Fruit fly (Drosophila melanogaster) whole organism, embryonic: ENCODE measurements around the gene CG8814.

Source experiments
- Atf-2 ChIP-seq: fragments of 200-800 bp; sonication (Bioruptor generic); optimal IDR thresholded peaks from 2 replicates; lab custom pipeline; 2016; ENCODE audit warnings: missing biosample characterization, missing genetic modification characterization
- CG10959 ChIP-seq: fragments of 200-800 bp; sonication (Bioruptor generic); IDR thresholded peaks from 2 replicates; pipeline ENCODE4 v1.3.6; 2022; ENCODE audit warnings: missing biosample characterization, missing genetic modification characterization
- CG11093 ChIP-seq: fragments of 200-800 bp; sonication (Bioruptor generic); IDR thresholded peaks from 3 replicates; pipeline ENCODE4 v1.3.6; 2022; ENCODE audit warnings: missing biosample characterization, missing genetic modification characterization
- CG11456 ChIP-seq: fragments of 200-800 bp; sonication (Bioruptor generic); IDR thresholded peaks from 3 replicates; pipeline ENCODE4 v1.3.6; 2022; ENCODE audit warnings: missing biosample characterization, missing genetic modification characterization
- CG12391 ChIP-seq: fragments of 200-800 bp; sonication (Bioruptor generic); optimal IDR thresholded peaks from 3 replicates; lab custom pipeline; 2018; ENCODE audit warnings: missing biosample characterization, mild to moderate bottlenecking, missing genetic modification characterization, moderate library complexity
- CG12744 ChIP-seq: fragments of 200-800 bp; sonication (Bioruptor generic); optimal IDR thresholded peaks from 2 replicates; lab custom pipeline; 2016; ENCODE audit warnings: missing biosample characterization, missing genetic modification characterization
- CG13424 ChIP-seq: fragments of 200-800 bp; sonication (Bioruptor generic); optimal IDR thresholded peaks from 2 replicates; lab custom pipeline; 2019; ENCODE audit warnings: missing biosample characterization, mild to moderate bottlenecking, missing genetic modification characterization, moderate library complexity
- CG14710 ChIP-seq: fragments of 200-800 bp; sonication (Bioruptor generic); optimal IDR thresholded peaks from 3 replicates; lab custom pipeline; 2019; ENCODE audit warnings: missing biosample characterization, mild to moderate bottlenecking, missing genetic modification characterization, moderate library complexity
- CG16779 ChIP-seq: fragments of 200-800 bp; sonication (Bioruptor generic); IDR thresholded peaks from 2 replicates; pipeline ENCODE4 v1.3.6; 2022; ENCODE audit warnings: missing biosample characterization, missing genetic modification characterization
- CG17328 ChIP-seq: fragments of 200-800 bp; sonication (Bioruptor generic); IDR thresholded peaks from 2 replicates; pipeline ENCODE4 v1.3.6; 2022; ENCODE audit warnings: missing biosample characterization, missing genetic modification characterization
- CG1832 ChIP-seq: fragments of 200-800 bp; sonication (Bioruptor generic); optimal IDR thresholded peaks from 2 replicates; lab custom pipeline; 2017; ENCODE audit warnings: missing biosample characterization, mild to moderate bottlenecking, missing genetic modification characterization, inconsistent platforms
- CG18476 ChIP-seq: fragments of 200-800 bp; sonication (Bioruptor generic); optimal IDR thresholded peaks from 2 replicates; lab custom pipeline; 2016; ENCODE audit warnings: missing biosample characterization, mild to moderate bottlenecking, missing genetic modification characterization
- CG2120 ChIP-seq: fragments of 200-800 bp; sonication (Bioruptor generic); optimal IDR thresholded peaks from 3 replicates; lab custom pipeline; 2016; ENCODE audit warnings: missing biosample characterization, missing genetic modification characterization
- CG34422 ChIP-seq: fragments of 200-800 bp; sonication (Bioruptor generic); IDR thresholded peaks from 3 replicates; pipeline ENCODE4 v1.3.6; 2022; ENCODE audit warnings: missing biosample characterization, missing genetic modification characterization
- CG3838 ChIP-seq: fragments of 200-800 bp; sonication (Bioruptor generic); optimal IDR thresholded peaks from 3 replicates; lab custom pipeline; 2016; ENCODE audit warnings: missing biosample characterization, missing genetic modification characterization
- CG4820 ChIP-seq: fragments of 200-800 bp; sonication (Bioruptor generic); optimal IDR thresholded peaks from 3 replicates; lab custom pipeline; 2016; ENCODE audit warnings: missing biosample characterization, missing genetic modification characterization
- CG5245 ChIP-seq: fragments of 200-800 bp; sonication (Bioruptor generic); optimal IDR thresholded peaks from 3 replicates; lab custom pipeline; 2016; ENCODE audit warnings: missing biosample characterization, missing genetic modification characterization
- CG6175 ChIP-seq: fragments of 200-800 bp; sonication (Bioruptor generic); IDR thresholded peaks from 3 replicates; pipeline ENCODE4 v1.3.6; 2022; ENCODE audit warnings: missing biosample characterization, missing genetic modification characterization
- CG6272 ChIP-seq: fragments of 200-800 bp; sonication (Bioruptor generic); IDR thresholded peaks from 2 replicates; pipeline ENCODE4 v1.3.6; 2022; ENCODE audit warnings: missing biosample characterization, missing genetic modification characterization
- CG7987 ChIP-seq: fragments of 200-800 bp; sonication (Bioruptor generic); optimal IDR thresholded peaks from 2 replicates; lab custom pipeline; 2018; ENCODE audit warnings: missing biosample characterization, mild to moderate bottlenecking, missing genetic modification characterization, moderate library complexity
- CG8281 ChIP-seq: fragments of 200-800 bp; sonication (Bioruptor generic); optimal IDR thresholded peaks from 2 replicates; lab custom pipeline; 2018; ENCODE audit warnings: missing biosample characterization, mild to moderate bottlenecking, missing genetic modification characterization, moderate library complexity
- CG8765 ChIP-seq: fragments of 200-800 bp; sonication (Bioruptor generic); IDR thresholded peaks from 2 replicates; pipeline ENCODE4 v1.3.6; 2022; ENCODE audit warnings: missing biosample characterization, missing genetic modification characterization
- CG9215 ChIP-seq: fragments of 200-800 bp; sonication (Bioruptor generic); IDR thresholded peaks from 2 replicates; pipeline ENCODE4 v1.3.6; 2022; ENCODE audit warnings: missing biosample characterization, missing genetic modification characterization
- CG9437 ChIP-seq: fragments of 200-800 bp; sonication (Bioruptor generic); optimal IDR thresholded peaks from 2 replicates; lab custom pipeline; 2018; ENCODE audit warnings: missing biosample characterization, mild to moderate bottlenecking, missing genetic modification characterization
- CG9609 ChIP-seq: fragments of 200-800 bp; sonication (Bioruptor generic); optimal IDR thresholded peaks from 3 replicates; lab custom pipeline; 2016; ENCODE audit warnings: missing biosample characterization, missing genetic modification characterization
- CG9727 ChIP-seq: fragments of 200-800 bp; sonication (Bioruptor generic); optimal IDR thresholded peaks from 3 replicates; lab custom pipeline; 2017; ENCODE audit warnings: missing biosample characterization, mild to moderate bottlenecking, missing genetic modification characterization
- CHES-1-like ChIP-seq: fragments of 200-800 bp; sonication (Bioruptor generic); optimal IDR thresholded peaks from 2 replicates; lab custom pipeline; 2016; ENCODE audit warnings: missing biosample characterization, missing genetic modification characterization
- Dip3 ChIP-seq: fragments of 200-800 bp; sonication (Bioruptor generic); optimal IDR thresholded peaks from 3 replicates; lab custom pipeline; 2016; ENCODE audit warnings: missing biosample characterization, missing genetic modification characterization
- HLHmδ ChIP-seq: fragments of 200-800 bp; sonication (Bioruptor generic); optimal IDR thresholded peaks from 2 replicates; lab custom pipeline; 2018; ENCODE audit warnings: missing biosample characterization, mild to moderate bottlenecking, missing genetic modification characterization, moderate library complexity
- Hmr ChIP-seq: fragments of 200-800 bp; sonication (Bioruptor generic); optimal IDR thresholded peaks from 3 replicates; lab custom pipeline; 2017; ENCODE audit warnings: mild to moderate bottlenecking, missing biosample characterization, missing genetic modification reagents, missing genetic modification characterization
- Mrtf ChIP-seq: fragments of 200-800 bp; sonication (Bioruptor generic); IDR thresholded peaks from 3 replicates; pipeline ENCODE4 v1.3.6; 2022; ENCODE audit warnings: missing biosample characterization, missing genetic modification characterization
- Nf-YC ChIP-seq: fragments of 200-800 bp; optimal IDR thresholded peaks from 3 replicates; lab custom pipeline; 2019; ENCODE audit warnings: missing biosample characterization, mild to moderate bottlenecking, missing genetic modification characterization, moderate library complexity
- NfI ChIP-seq: fragments of 200-800 bp; sonication (Bioruptor generic); optimal IDR thresholded peaks from 3 replicates; lab custom pipeline; 2018; ENCODE audit warnings: missing biosample characterization, mild to moderate bottlenecking, missing genetic modification characterization, moderate library complexity
- Sox100B ChIP-seq: fragments of 200-800 bp; sonication (Bioruptor generic); optimal IDR thresholded peaks from 3 replicates; lab custom pipeline; 2018; ENCODE audit warnings: missing biosample characterization, mild to moderate bottlenecking, missing genetic modification characterization
- chif ChIP-seq, 2 experiments: fragments of 200-800 bp; sonication (Bioruptor generic); optimal IDR thresholded peaks; 3 replicates each; lab custom pipeline; 2016; ENCODE audit warnings: missing biosample characterization in 2 of 2, missing genetic modification characterization in 2 of 2
- corto ChIP-seq: fragments of 200-800 bp; sonication (Bioruptor generic); optimal IDR thresholded peaks from 2 replicates; lab custom pipeline; 2016; ENCODE audit warnings: missing biosample characterization, mild to moderate bottlenecking, missing genetic modification characterization, moderate library complexity
- dmrt99B ChIP-seq: fragments of 200-800 bp; sonication (Bioruptor generic); optimal IDR thresholded peaks from 2 replicates; lab custom pipeline; 2018; ENCODE audit warnings: missing biosample characterization, mild to moderate bottlenecking, missing genetic modification characterization, moderate library complexity
- en ChIP-seq: fragments of 200-800 bp; sonication (Bioruptor generic); optimal IDR thresholded peaks from 2 replicates; lab custom pipeline; 2016; ENCODE audit warnings: missing biosample characterization, missing genetic modification characterization
- eyg ChIP-seq: fragments of 200-800 bp; sonication (Bioruptor generic); optimal IDR thresholded peaks from 3 replicates; lab custom pipeline; 2016; ENCODE audit warnings: missing biosample characterization, missing genetic modification characterization
- fru ChIP-seq: fragments of >200 bp; optimal IDR thresholded peaks from 2 replicates; lab custom pipeline; 2017
- gsb ChIP-seq: fragments of 200-800 bp; sonication (Bioruptor generic); IDR thresholded peaks from 2 replicates; pipeline ENCODE4 v1.3.6; 2022; ENCODE audit warnings: missing biosample characterization, missing genetic modification characterization
- hbn ChIP-seq: fragments of 200-800 bp; sonication (Bioruptor generic); IDR thresholded peaks from 2 replicates; pipeline ENCODE4 v1.3.6; 2022; ENCODE audit warnings: missing biosample characterization, missing genetic modification characterization; ENCODE audit not compliant: partially characterized antibody
- her ChIP-seq: fragments of 200-800 bp; sonication (Bioruptor generic); optimal IDR thresholded peaks from 2 replicates; lab custom pipeline; 2016; ENCODE audit warnings: missing biosample characterization, missing genetic modification characterization
- pan ChIP-seq, 4 experiments: fragments of >200 bp in 3 of 4; fragments of 200-800 bp in 1 of 4; sonication (Bioruptor generic) in 1 of 4; optimal IDR thresholded peaks in 3 of 4; IDR thresholded peaks in 1 of 4; 2 replicates each; pipeline versions ENCODE4 v1.3.6 to Lab custom; 2017 to 2022; ENCODE audit warnings: missing biosample characterization in 2 of 4, missing genetic modification characterization in 2 of 4, mixed read lengths in 1 of 4
- pzg ChIP-seq: fragments of 200-800 bp; sonication (Bioruptor generic); optimal IDR thresholded peaks from 3 replicates; lab custom pipeline; 2018; ENCODE audit warnings: missing biosample characterization, mild to moderate bottlenecking, missing genetic modification characterization, moderate library complexity
- ro ChIP-seq: fragments of 200-800 bp; sonication (Bioruptor generic); IDR thresholded peaks from 2 replicates; pipeline ENCODE4 v1.3.6; 2022; ENCODE audit warnings: missing biosample characterization, missing genetic modification characterization
- run ChIP-seq: fragments of 200-800 bp; sonication (Bioruptor generic); optimal IDR thresholded peaks from 3 replicates; lab custom pipeline; 2018; ENCODE audit warnings: missing biosample characterization, mild to moderate bottlenecking, missing genetic modification characterization
- salm ChIP-seq: fragments of 200-800 bp; sonication (Bioruptor generic); optimal IDR thresholded peaks from 2 replicates; lab custom pipeline; 2018; ENCODE audit warnings: missing biosample characterization, mild to moderate bottlenecking, missing genetic modification characterization
- unpg ChIP-seq: fragments of 200-800 bp; sonication (Bioruptor generic); optimal IDR thresholded peaks from 3 replicates; lab custom pipeline; 2018; ENCODE audit warnings: missing biosample characterization, mild to moderate bottlenecking, missing genetic modification characterization, moderate library complexity
- zf30C ChIP-seq: fragments of 200-800 bp; sonication (Bioruptor generic); optimal IDR thresholded peaks from 3 replicates; lab custom pipeline; 2018; ENCODE audit warnings: missing biosample characterization, mild to moderate bottlenecking, missing genetic modification characterization

The CG8814 gene

dm6 chr2L:2878188-2878587 lies 3.5 kb downstream of the CG8814 start, which contains the start of the genes Prx6a and Sbat (continued):
- TF ChIP-seq CG2120 (GFP tag; lab: Kevin White, UChicago) (peak; percentile 84), CG16779 (GFP tag; lab: Robert Waterston, UW) (no peak), CG1832 (GFP tag; lab: Kevin White, UChicago) (no peak), CG4820 (GFP tag; lab: Kevin White, UChicago) (peak; percentile 64), chif (GFP tag; optimal IDR thresholded peaks at IDR 0.05; lab: Kevin White, UChicago) (peak; percentile 35 to 60), salm (tag; lab: Kevin White, UChicago) (peak; percentile 37), Nf-YC (tag; lab: Kevin White, UChicago) (peak; percentile 81), eyg (no peak), unpg (GFP tag; lab: Kevin White, UChicago) (peak; percentile 74), en (peak; percentile 45), corto (GFP tag; lab: Kevin White, UChicago) (no peak), pan (optimal IDR thresholded peaks at IDR 0.05; lab: Kevin White, UChicago) (no peak), pan (GFP tag; optimal IDR thresholded peaks at IDR 0.05 in 1 of 2, IDR thresholded peaks at IDR 0.05 in 1 of 2) (peak in 1 of 2 experiments; percentile 59), NfI (peak; percentile 72), CG6175 (GFP tag; lab: Robert Waterston, UW) (no peak), fru (lab: Kevin White, UChicago) (no peak), CHES-1-like (peak; percentile 83), CG8281 (peak; percentile 31), CG9437 (GFP tag; lab: Kevin White, UChicago) (no peak), hbn (GFP tag; lab: Robert Waterston, UW) (0 out of 2 replicates have a peak, but pooled peaks have one; percentile 15), CG18476 (GFP tag; lab: Kevin White, UChicago) (no peak), her (GFP tag; lab: Kevin White, UChicago) (peak; percentile 69), CG9727 (GFP tag; lab: Kevin White, UChicago) (peak; percentile 49), Atf-2 (GFP tag; lab: Kevin White, UChicago) (peak; percentile 5), CG11093 (GFP tag; lab: Robert Waterston, UW) (no peak; the same call in 2 of the 3 replicates), CG12744 (GFP tag; lab: Kevin White, UChicago) (peak; percentile 57), CG7987 (GFP tag; lab: Kevin White, UChicago) (peak; percentile 39), CG5245 (GFP tag; lab: Kevin White, UChicago) (peak; percentile 0), CG34422 (GFP tag; lab: Robert Waterston, UW) (peak; percentile 83), Sox100B (peak; percentile 50), CG10959 (GFP tag; lab: Robert Waterston, UW) (no peak), CG14710 (tag; lab: Kevin White, UChicago) (peak; percentile 80), CG3838 (GFP tag; lab: Kevin White, UChicago) (peak; percentile 4), Hmr (GFP tag; lab: Kevin White, UChicago) (peak; percentile 78), CG6272 (peak; percentile 56), Dip3 (GFP tag; lab: Kevin White, UChicago) (peak; percentile 67), CG9609 (peak; percentile 70), CG11456 (GFP tag; lab: Robert Waterston, UW) (0 out of 3 replicates have a peak, but pooled peaks have one; percentile 65), pzg (GFP tag; lab: Kevin White, UChicago) (peak; percentile 84), CG17328 (GFP tag; lab: Robert Waterston, UW) (peak; percentile 36; the same call in 1 of the 2 replicates), ro (GFP tag; lab: Robert Waterston, UW) (0 out of 2 replicates have a peak, but pooled peaks have one; percentile 6), zf30C (GFP tag; lab: Kevin White, UChicago) (no peak), gsb (GFP tag; lab: Robert Waterston, UW) (0 out of 2 replicates have a peak, but pooled peaks have one; percentile 30), CG13424 (tag; lab: Kevin White, UChicago) (peak; percentile 88), HLHmδ (no peak), Mrtf (GFP tag; lab: Robert Waterston, UW) (peak; percentile 36; the same call in 1 of the 3 replicates), CG9215 (GFP tag; lab: Robert Waterston, UW) (peak; percentile 79), CG12391 (peak; percentile 79), dmrt99B (peak; percentile 50), CG8765 (peak; percentile 60; the same call in 1 of the 2 replicates), run (tag; lab: Kevin White, UChicago) (peak; percentile 46)
